Worm (Caenorhabditis elegans) whole organism, midembryonic: Measurements from ENCODE around the gene ife-1.
A peak's percentile ranks its signal among the peaks of the same experiment; 100 is the strongest.

Experiments
- T22C8.4 ChIP-seq: fragments of 200-800 bp; sonication (Bioruptor generic); IDR thresholded peaks from 2 replicates; pipeline ENCODE4 v1.3.6; 2022; ENCODE audit warnings: missing genetic modification characterization, missing compliant biosample characterization
- cog-1 ChIP-seq: sonication (generic microtip); optimal IDR thresholded peaks from 2 replicates; lab custom pipeline; 2016; ENCODE audit warnings: missing genetic modification characterization, missing compliant biosample characterization
- flt-1 ChIP-seq: fragments of 200-800 bp; sonication (Bioruptor generic); IDR thresholded peaks from 2 replicates; pipeline ENCODE4 v1.3.6; 2022; ENCODE audit warnings: missing genetic modification characterization, missing compliant biosample characterization
- klf-2 ChIP-seq: fragments of 200-800 bp; sonication (Bioruptor generic); conservative IDR thresholded peaks from 2 replicates; pipeline ENCODE4 v1.3.6; 2022; ENCODE audit warnings: missing genetic modification reagents, missing genetic modification characterization, missing compliant biosample characterization
- ztf-23 ChIP-seq: fragments of 200-800 bp; sonication (Bioruptor generic); IDR thresholded peaks from 2 replicates; pipeline ENCODE4 v1.3.6; 2022; ENCODE audit warnings: missing genetic modification reagents, missing genetic modification characterization, missing compliant biosample characterization
- ztf-29 ChIP-seq: fragments of 200-800 bp; sonication (Bioruptor generic); IDR thresholded peaks from 2 replicates; pipeline ENCODE4 v1.3.6; 2022; ENCODE audit warnings: missing genetic modification reagents, missing genetic modification characterization, missing compliant biosample characterization

DNA sequence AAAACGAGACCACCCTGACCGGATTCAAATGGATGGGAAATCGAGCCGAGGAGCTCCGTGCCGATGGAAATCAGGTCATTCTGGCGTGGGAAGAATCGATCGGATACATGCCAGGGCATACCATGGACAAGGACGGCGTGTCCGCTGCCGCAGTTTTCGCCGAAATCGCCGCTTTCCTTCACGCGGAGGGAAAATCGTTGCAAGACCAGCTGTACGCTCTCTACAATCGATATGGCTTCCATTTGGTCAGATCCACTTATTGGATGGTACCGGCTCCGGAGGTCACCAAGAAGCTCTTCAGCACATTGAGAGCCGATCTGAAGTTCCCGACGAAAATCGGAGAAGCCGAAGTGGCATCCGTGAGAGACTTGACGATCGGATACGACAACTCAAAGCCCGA, 41.2 kb upstream of the ife-1 start:
- TF ChIP-seq ztf-29 (GFP tag; lab: Robert Waterston, UW) (no peak), ztf-23 (no peak), cog-1 (no peak), klf-2 (GFP tag; lab: Robert Waterston, UW) (no peak), flt-1 (0 out of 2 replicates have a peak, but pooled peaks have one; percentile 12), T22C8.4 (no peak)
